Worm (Caenorhabditis elegans) whole organism, L1 larva: ENCODE results near the gene nlp-56.

Experiments used
- C16A3.4 ChIP-seq: fragments of 150-350 bp; optimal IDR thresholded peaks from 2 replicates; lab custom pipeline; 2014; ENCODE audit warnings: missing biosample characterization, missing genetic modification characterization
- C34B4.2 ChIP-seq: sonication (generic microtip); optimal IDR thresholded peaks from 2 replicates; lab custom pipeline; 2017; ENCODE audit warnings: mild to moderate bottlenecking, missing genetic modification characterization, missing compliant biosample characterization
- alr-1 ChIP-seq: fragments of 200-800 bp; sonication (Bioruptor generic); optimal IDR thresholded peaks from 2 replicates; lab custom pipeline; 2018; ENCODE audit warnings: borderline replicate concordance, mild to moderate bottlenecking, missing genetic modification characterization, missing compliant biosample characterization
- ama-1 ChIP-seq: fragments of 150-350 bp; optimal IDR thresholded peaks from 2 replicates; lab custom pipeline; 2014
- ceh-8 ChIP-seq: fragments of 200-800 bp; sonication (Bioruptor generic); optimal IDR thresholded peaks from 2 replicates; lab custom pipeline; 2018; ENCODE audit warnings: mild to moderate bottlenecking, missing genetic modification characterization, moderate library complexity, missing compliant biosample characterization
- ceh-88 ChIP-seq: fragments of 200-800 bp; sonication (Bioruptor generic); IDR thresholded peaks from 2 replicates; pipeline ENCODE4 v1.3.6; 2022; ENCODE audit warnings: missing genetic modification characterization, missing compliant biosample characterization
- ces-1 ChIP-seq: fragments of 150-350 bp; optimal IDR thresholded peaks from 2 replicates; lab custom pipeline; 2014; ENCODE audit warnings: missing biosample characterization, missing genetic modification reagents, missing genetic modification characterization
- dpl-1 ChIP-seq, 3 experiments: fragments of 150-350 bp in 2 of 3; sonication (generic microtip) in 1 of 3; optimal IDR thresholded peaks; 2 replicates each; lab custom pipeline; 2014 to 2017; ENCODE audit warnings: missing biosample characterization in 3 of 3, missing genetic modification characterization in 3 of 3, missing genetic modification reagents in 3 of 3
- dsc-1 ChIP-seq: sonication (generic microtip); optimal IDR thresholded peaks from 2 replicates; lab custom pipeline; 2016; ENCODE audit warnings: mild to moderate bottlenecking, missing genetic modification characterization, missing compliant biosample characterization
- egl-13 ChIP-seq: sonication (generic microtip); optimal IDR thresholded peaks from 2 replicates; lab custom pipeline; 2016; ENCODE audit warnings: missing genotype, missing genetic modification reagents, missing genetic modification characterization, missing compliant biosample characterization
- elt-3 ChIP-seq, 6 experiments: fragments of 150-350 bp in 1 of 6; sonication (generic microtip); optimal IDR thresholded peaks; 2 replicates each; lab custom pipeline; 2017 to 2018; ENCODE audit warnings: missing biosample characterization in 6 of 6, missing genetic modification characterization in 6 of 6, inconsistent platforms in 1 of 6
- fkh-4 ChIP-seq: sonication (generic microtip); optimal IDR thresholded peaks from 2 replicates; lab custom pipeline; 2016; ENCODE audit warnings: missing compliant biosample characterization, missing genetic modification characterization, borderline replicate concordance
- fos-1 ChIP-seq: fragments of 150-350 bp; optimal IDR thresholded peaks from 2 replicates; lab custom pipeline; 2014; ENCODE audit warnings: missing biosample characterization, missing genetic modification characterization
- hlh-17 ChIP-seq: fragments of 200-800 bp; sonication (Bioruptor generic); optimal IDR thresholded peaks from 2 replicates; lab custom pipeline; 2018; ENCODE audit warnings: missing genetic modification characterization, mild to moderate bottlenecking, missing compliant biosample characterization, moderate library complexity, borderline replicate concordance
- hpl-2 ChIP-seq: fragments of 150-350 bp; optimal IDR thresholded peaks from 2 replicates; lab custom pipeline; 2014; ENCODE audit warnings: missing biosample characterization, missing genetic modification reagents, missing genetic modification characterization
- jun-1 ChIP-seq: fragments of 150-350 bp; optimal IDR thresholded peaks from 2 replicates; lab custom pipeline; 2014; ENCODE audit warnings: missing biosample characterization, missing genetic modification reagents, missing genetic modification characterization
- lin-13 ChIP-seq: fragments of 150-350 bp; optimal IDR thresholded peaks from 2 replicates; lab custom pipeline; 2014; ENCODE audit warnings: missing biosample characterization, missing genetic modification reagents, missing genetic modification characterization
- lin-14 ChIP-seq: fragments of 200-800 bp; sonication (Bioruptor generic); optimal IDR thresholded peaks from 2 replicates; lab custom pipeline; 2018; ENCODE audit warnings: mild to moderate bottlenecking, missing genetic modification characterization, moderate library complexity, missing compliant biosample characterization
- lin-35 ChIP-seq, 2 experiments: fragments of 150-350 bp; optimal IDR thresholded peaks; 2 replicates each; lab custom pipeline; 2014; ENCODE audit warnings: missing biosample characterization in 2 of 2, missing genetic modification characterization in 2 of 2, missing genetic modification reagents in 2 of 2
- lin-39 ChIP-seq: fragments of 150-350 bp; optimal IDR thresholded peaks from 2 replicates; lab custom pipeline; 2014; ENCODE audit warnings: missing biosample characterization, missing genetic modification reagents, missing genetic modification characterization
- mab-9 ChIP-seq: fragments of 200-800 bp; sonication (Bioruptor generic); IDR thresholded peaks from 2 replicates; pipeline ENCODE4 v1.3.6; 2022; ENCODE audit warnings: missing genetic modification reagents, missing genetic modification characterization, missing compliant biosample characterization
- nhr-12 ChIP-seq: sonication (generic microtip); optimal IDR thresholded peaks from 2 replicates; lab custom pipeline; 2017; ENCODE audit warnings: missing biosample characterization, missing genetic modification characterization
- nhr-237 ChIP-seq: fragments of 150-350 bp; optimal IDR thresholded peaks from 2 replicates; lab custom pipeline; 2014; ENCODE audit warnings: missing biosample characterization, missing genetic modification characterization
- nhr-28 ChIP-seq: fragments of 150-350 bp; optimal IDR thresholded peaks from 2 replicates; lab custom pipeline; 2014; ENCODE audit warnings: missing biosample characterization, missing genetic modification characterization
- nhr-76 ChIP-seq: sonication (generic microtip); optimal IDR thresholded peaks from 2 replicates; lab custom pipeline; 2017; ENCODE audit warnings: missing biosample characterization, missing genetic modification characterization
- nhr-77 ChIP-seq: fragments of 150-350 bp; optimal IDR thresholded peaks from 2 replicates; lab custom pipeline; 2014; ENCODE audit warnings: missing biosample characterization, missing genetic modification characterization
- nhr-84 ChIP-seq: sonication (generic microtip); optimal IDR thresholded peaks from 2 replicates; lab custom pipeline; 2017; ENCODE audit warnings: missing biosample characterization, missing genetic modification characterization
- nhr-90 ChIP-seq: sonication (generic microtip); optimal IDR thresholded peaks from 2 replicates; lab custom pipeline; 2016; ENCODE audit warnings: mild to moderate bottlenecking, missing genetic modification characterization, missing compliant biosample characterization; ENCODE audit not compliant: poor library complexity
- pag-3 ChIP-seq: sonication (generic microtip); optimal IDR thresholded peaks from 2 replicates; lab custom pipeline; 2017; ENCODE audit warnings: missing genetic modification characterization, mild to moderate bottlenecking, missing compliant biosample characterization, antibody characterized with exemption, borderline replicate concordance; ENCODE audit not compliant: insufficient read depth
- pax-3 ChIP-seq: fragments of 200-800 bp; sonication (Bioruptor generic); optimal IDR thresholded peaks from 2 replicates; lab custom pipeline; 2018; ENCODE audit warnings: mild to moderate bottlenecking, missing genetic modification characterization, moderate library complexity, missing compliant biosample characterization
- rnt-1 ChIP-seq: sonication (generic microtip); optimal IDR thresholded peaks from 2 replicates; lab custom pipeline; 2016; ENCODE audit warnings: mild to moderate bottlenecking, missing genetic modification characterization, moderate library complexity, missing compliant biosample characterization
- skn-1 ChIP-seq: fragments of 150-350 bp; optimal IDR thresholded peaks from 2 replicates; lab custom pipeline; 2014; ENCODE audit warnings: missing biosample characterization, missing genetic modification characterization
- unc-30 ChIP-seq: sonication (generic microtip); optimal IDR thresholded peaks from 2 replicates; lab custom pipeline; 2017; ENCODE audit warnings: missing biosample characterization, missing genetic modification characterization
- unc-62 ChIP-seq: fragments of 150-350 bp; optimal IDR thresholded peaks from 2 replicates; lab custom pipeline; 2014; ENCODE audit warnings: missing biosample characterization, missing genetic modification reagents, missing genetic modification characterization
- unc-86 ChIP-seq: sonication (generic microtip); optimal IDR thresholded peaks from 2 replicates; lab custom pipeline; 2016; ENCODE audit warnings: missing genetic modification characterization, missing compliant biosample characterization
- zag-1 ChIP-seq: fragments of 150-350 bp; optimal IDR thresholded peaks from 2 replicates; lab custom pipeline; 2014; ENCODE audit warnings: missing biosample characterization, missing genetic modification characterization
- zip-4 ChIP-seq: fragments of 200-800 bp; sonication (Bioruptor generic); optimal IDR thresholded peaks from 2 replicates; lab custom pipeline; 2018; ENCODE audit warnings: mild to moderate bottlenecking, missing genetic modification characterization, moderate library complexity, missing compliant biosample characterization
- ztf-4 ChIP-seq: fragments of 150-350 bp; optimal IDR thresholded peaks from 2 replicates; lab custom pipeline; 2014; ENCODE audit warnings: missing biosample characterization, missing genetic modification characterization

nlp-56 gene

DNA sequence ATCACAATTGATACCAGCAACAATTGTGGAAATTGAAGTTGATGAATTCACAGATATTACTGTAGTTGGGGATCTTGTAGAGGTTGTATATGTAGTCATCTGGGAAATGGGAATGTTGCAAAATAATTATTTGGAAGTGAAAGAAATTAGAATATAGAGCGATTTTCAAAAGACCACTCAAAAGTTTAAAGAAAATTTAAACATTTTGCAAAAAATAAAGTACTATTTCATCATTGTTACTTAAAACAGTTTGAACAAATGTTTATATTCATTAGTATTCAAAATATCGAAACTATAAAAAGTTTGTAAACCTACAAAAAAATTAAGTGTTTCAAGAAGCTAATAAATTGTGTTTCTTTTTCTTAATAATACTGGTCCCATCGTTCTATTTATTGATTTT, 31.8 kb upstream of the nlp-56 start, which contains the start of gene Y57G11C.46:
TSS of gene Y57G11C.46 (minus strand) at position 101 of the 400 bp plus-strand sequence.
- TF ChIP-seq lin-39 (tag; lab: Kevin White, UChicago), result no peak
- TF ChIP-seq pag-3, result no peak
- TF ChIP-seq skn-1 (tag; lab: Kevin White, UChicago), result no peak
- no peak for TF ChIP-seq lin-35 (GFP tag; optimal IDR thresholded peaks at IDR 0.05; lab: Kevin White, UChicago)
- TF ChIP-seq pax-3, result no peak
- TF ChIP-seq nhr-237 (tag; lab: Kevin White, UChicago), result no peak
- TF ChIP-seq alr-1 (tag; lab: Kevin White, UChicago), result no peak
- no peak for TF ChIP-seq dsc-1
- TF ChIP-seq hpl-2 (GFP tag; lab: Kevin White, UChicago), result no peak
- TF ChIP-seq dpl-1 (GFP tag; optimal IDR thresholded peaks at IDR 0.05; lab: Kevin White, UChicago), result no peak
- no peak for TF ChIP-seq unc-30 (tag; lab: Kevin White, UChicago)
- TF ChIP-seq hlh-17 (GFP tag; lab: Kevin White, UChicago), result no peak
- TF ChIP-seq nhr-84 (tag; lab: Kevin White, UChicago), result no peak

DNA sequence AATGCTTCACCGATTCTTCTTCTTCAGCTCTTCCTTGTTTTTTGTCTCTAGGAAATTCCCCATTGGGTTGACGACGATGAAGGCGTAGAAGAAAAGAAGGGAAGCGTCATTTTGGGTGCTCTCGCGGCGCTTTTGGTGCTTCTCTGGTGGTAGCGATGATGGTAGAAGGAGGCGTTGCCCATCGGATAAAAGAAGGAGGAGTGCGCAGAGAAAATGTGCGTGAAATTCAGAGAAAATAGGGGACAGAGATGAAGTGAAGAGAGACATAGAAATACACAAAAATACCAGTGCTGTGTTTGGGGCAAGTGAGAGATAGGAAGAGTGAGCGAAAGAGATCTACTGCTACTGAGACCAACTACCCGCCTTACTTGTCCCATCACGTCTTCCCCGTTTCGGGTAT, 22.4 kb upstream of the nlp-56 start, which contains the start of gene oig-5:
TSS of gene oig-5 (plus strand) at position 301 of the 400 bp plus-strand sequence.
- TF ChIP-seq ceh-8 (GFP tag; lab: Kevin White, UChicago) (peak; percentile 5), fkh-4 (no peak), nhr-90 (tag; lab: Kevin White, UChicago) (no peak), jun-1 (tag; lab: Kevin White, UChicago) (no peak), mab-9 (GFP tag; lab: Robert Waterston, UW) (0 out of 2 replicates have a peak, but pooled peaks have one; percentile 7), lin-14 (GFP tag; lab: Kevin White, UChicago) (no peak)

DNA sequence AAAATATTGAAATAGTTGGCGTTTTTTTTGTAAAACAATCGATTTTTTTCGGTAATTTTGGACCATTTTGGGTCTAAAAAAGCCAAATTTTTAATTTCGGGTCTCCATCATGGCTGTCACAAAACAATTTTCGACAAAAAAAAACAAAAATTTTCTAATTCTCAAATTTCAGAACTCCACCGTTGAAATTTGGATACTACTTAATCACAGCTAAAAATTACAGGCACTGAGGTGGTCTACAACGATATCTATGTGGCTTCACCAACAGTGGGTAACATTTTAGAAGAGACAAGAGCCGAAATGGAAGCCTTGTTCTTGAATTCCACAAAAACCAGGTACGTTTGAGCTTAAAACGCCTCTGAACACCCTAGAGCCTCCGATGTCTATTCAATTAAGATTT, 17.8 kb upstream of the nlp-56 start, which contains the start of gene Y57G11C.1142:
TSS of gene Y57G11C.1142 (plus strand) at position 301 of the 400 bp plus-strand sequence.
- TF ChIP-seq unc-62 (GFP tag; lab: Kevin White, UChicago) (no peak), hpl-2 (GFP tag; lab: Kevin White, UChicago) (no peak), unc-86 (tag; lab: Kevin White, UChicago) (no peak)

DNA sequence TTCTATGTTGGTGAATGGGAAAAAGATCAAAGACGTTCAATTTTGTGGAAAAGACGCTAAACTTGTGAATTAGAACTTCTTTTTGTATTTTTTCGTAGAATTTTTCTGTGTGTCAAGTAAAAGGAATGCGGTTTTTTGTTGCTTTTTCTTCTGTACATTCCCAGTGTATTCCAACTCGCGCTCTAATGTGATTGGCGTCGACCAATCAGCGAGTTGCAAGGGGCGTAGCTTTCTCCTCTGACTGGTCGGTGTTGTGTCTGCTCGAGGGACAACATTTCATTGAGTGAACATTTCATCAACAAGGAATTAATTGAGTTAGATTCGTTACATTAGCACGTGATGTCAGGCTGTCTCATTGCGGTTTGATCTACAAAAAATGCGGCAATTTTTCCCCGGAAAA, 16.4 kb upstream of the nlp-56 start:
- no peak for TF ChIP-seq nhr-12 (tag; lab: Kevin White, UChicago)
- TF ChIP-seq, all 84 proteins: peak for 0

DNA sequence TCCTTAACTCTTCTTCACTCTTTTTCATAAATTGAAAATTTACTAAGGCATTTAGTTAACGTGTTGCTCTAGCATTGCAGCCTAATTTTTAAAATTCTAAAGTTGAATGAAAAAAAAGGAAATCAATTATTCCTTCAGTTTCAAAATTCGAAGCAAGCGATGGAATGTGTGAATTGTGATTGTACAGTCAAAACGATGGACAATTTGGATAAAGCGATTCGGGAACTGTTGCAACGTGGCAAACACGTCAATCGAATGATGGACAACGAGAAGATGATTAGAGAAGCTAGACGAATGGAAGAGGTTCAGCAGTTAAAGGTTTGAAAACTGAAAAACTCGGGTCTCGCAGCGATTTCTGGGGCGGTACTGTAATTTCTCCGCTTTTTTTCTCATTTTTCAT, 14.6 kb upstream of the nlp-56 start, which contains the start of gene Y57G11C.14:
TSS of gene Y57G11C.14 (plus strand) at position 126 of the 400 bp plus-strand sequence.
- TF ChIP-seq ama-1, result peak; percentile 4
- no peak for TF ChIP-seq C34B4.2 (tag; lab: Kevin White, UChicago)
- TF ChIP-seq, all 84 proteins: peak for 1

DNA sequence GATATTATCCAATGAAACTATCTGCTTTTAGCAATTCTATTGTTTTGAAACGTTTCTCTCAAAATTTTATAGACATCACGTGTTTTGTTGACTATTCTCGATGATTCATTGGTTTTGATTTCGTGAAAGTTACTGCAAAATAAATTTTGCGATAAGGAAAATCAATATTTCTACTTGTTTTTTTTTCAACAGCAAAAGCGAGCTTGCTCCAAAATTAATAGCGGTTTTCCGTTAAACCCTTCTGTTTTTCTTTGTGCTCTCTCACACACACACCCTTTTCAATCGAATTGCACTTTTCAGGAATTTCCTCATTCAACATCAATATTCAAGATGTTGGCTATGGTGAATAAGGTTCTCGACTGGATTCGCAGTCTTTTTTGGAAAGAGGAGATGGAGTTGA, 13.3 kb upstream of the nlp-56 start, which contains the start of gene arl-8:
TSS of gene arl-8 (plus strand) at position 301 of the 400 bp plus-strand sequence.
- TF ChIP-seq zag-1 (tag; lab: Kevin White, UChicago) (no peak), ces-1 (GFP tag; lab: Kevin White, UChicago) (no peak), C16A3.4 (tag; lab: Kevin White, UChicago) (no peak), nhr-77 (tag; lab: Kevin White, UChicago) (no peak), ama-1 (no peak), rnt-1 (tag; lab: Kevin White, UChicago) (no peak), ceh-88 (GFP tag; lab: Robert Waterston, UW) (no peak), fos-1 (tag; lab: Kevin White, UChicago) (no peak), zip-4 (GFP tag; lab: Kevin White, UChicago) (no peak), nhr-76 (no peak), ztf-4 (tag; lab: Kevin White, UChicago) (no peak), lin-13 (GFP tag; lab: Kevin White, UChicago) (no peak), dsc-1 (no peak), hlh-17 (GFP tag; lab: Kevin White, UChicago) (no peak), elt-3 (tag; optimal IDR thresholded peaks at IDR 0.05; lab: Kevin White, UChicago) (no peak), egl-13 (tag; lab: Kevin White, UChicago) (no peak), nhr-28 (tag; lab: Kevin White, UChicago) (no peak), lin-39 (tag; lab: Kevin White, UChicago) (no peak)
- TF ChIP-seq, all 84 proteins: peak for 0
